Fruit fly (Drosophila melanogaster): ENCODE results near the gene chinmo.

The chinmo gene

dm6 chr2L:1634099-1634856, 16.8 kb upstream of the chinmo start (continued):
- TF ChIP-seq CG31365 (tag; optimal IDR thresholded peaks at IDR 0.05) (no peak), gsb (GFP tag; IDR thresholded peaks at IDR 0.05) (peak; percentile 81), Ets97D (GFP tag; optimal IDR thresholded peaks at IDR 0.05) (peak; percentile 24), Hsf (GFP tag; optimal IDR thresholded peaks at IDR 0.05) (peak; percentile 77), CG33557 (GFP tag; optimal IDR thresholded peaks at IDR 0.05) (no peak), zen2 (GFP tag; IDR thresholded peaks at IDR 0.05; ENCODE audit: partially characterized antibody) (no peak), shn (GFP tag; optimal IDR thresholded peaks at IDR 0.05) (peak; percentile 73), CG18011 (GFP tag; optimal IDR thresholded peaks at IDR 0.05) (peak; percentile 42), CG2202 (tag; optimal IDR thresholded peaks at IDR 0.05) (no peak), Hand (GFP tag; optimal IDR thresholded peaks at IDR 0.05) (peak; percentile 72), Mrtf (GFP tag; IDR thresholded peaks at IDR 0.05) (0 out of 3 replicates have a peak, but pooled peaks have one; percentile 31), pho (GFP tag; optimal IDR thresholded peaks at IDR 0.05) (peak; percentile 88), CG12659 (GFP tag; optimal IDR thresholded peaks at IDR 0.05) (peak; percentile 75), CG12391 (tag; optimal IDR thresholded peaks at IDR 0.05) (peak; percentile 61), CG4617 (GFP tag; optimal IDR thresholded peaks at IDR 0.05; ENCODE audit: borderline replicate concordance) (no peak), eyg (GFP tag; optimal IDR thresholded peaks at IDR 0.05) (peak; percentile 73), Max (GFP tag; optimal IDR thresholded peaks at IDR 0.05) (no peak), Pdp1 (GFP tag; optimal IDR thresholded peaks at IDR 0.05) (peak; percentile 62 to 80), dm (GFP tag; optimal IDR thresholded peaks at IDR 0.05) (peak; percentile 29), grn (GFP tag; optimal IDR thresholded peaks at IDR 0.05) (peak; percentile 33), Hmx (GFP tag; optimal IDR thresholded peaks at IDR 0.05) (peak; percentile 71), CG12769 (tag; optimal IDR thresholded peaks at IDR 0.05) (peak; percentile 93), NC2β (GFP tag; optimal IDR thresholded peaks at IDR 0.05) (peak; percentile 36), bbx (GFP tag; IDR thresholded peaks at IDR 0.05; ENCODE audit: partially characterized antibody) (no peak), CG4424 (GFP tag; optimal IDR thresholded peaks at IDR 0.05) (peak; percentile 45), bsh (GFP tag; optimal IDR thresholded peaks at IDR 0.05) (no peak), CG12155 (GFP tag; optimal IDR thresholded peaks at IDR 0.05) (peak; percentile 88), CG4707 (GFP tag; optimal IDR thresholded peaks at IDR 0.05) (no peak), CG11247 (GFP tag; IDR thresholded peaks at IDR 0.05) (peak; percentile 68), Sox102F (GFP tag; optimal IDR thresholded peaks at IDR 0.05) (peak; percentile 39), CG6689 (GFP tag; IDR thresholded peaks at IDR 0.05) (peak; percentile 73), Dip2 (GFP tag; IDR thresholded peaks at IDR 0.05) (no peak), pita (GFP tag; optimal IDR thresholded peaks at IDR 0.05) (no peak), tin (GFP tag; optimal IDR thresholded peaks at IDR 0.05) (peak; percentile 47), sob (GFP tag; IDR thresholded peaks at IDR 0.05) (peak; percentile 81), danr (GFP tag; IDR thresholded peaks at IDR 0.05) (peak; percentile 45; the same call in 1 of the 2 replicates), CG13894 (tag; optimal IDR thresholded peaks at IDR 0.05) (peak; percentile 82), Optix (GFP tag; IDR thresholded peaks at IDR 0.05) (no peak), Vsx1 (GFP tag; optimal IDR thresholded peaks at IDR 0.05) (no peak), emc (GFP tag; optimal IDR thresholded peaks at IDR 0.05) (peak; percentile 59), kay (GFP tag; optimal IDR thresholded peaks at IDR 0.05) (peak; percentile 51), CG14050 (GFP tag; IDR thresholded peaks at IDR 0.05) (peak; percentile 53; the same call in 2 of the 3 replicates), Hr39 (optimal IDR thresholded peaks at IDR 0.05) (no peak), CG8924 (tag; optimal IDR thresholded peaks at IDR 0.05) (peak; percentile 72), wek (GFP tag; optimal IDR thresholded peaks at IDR 0.05) (no peak), psq (GFP tag; optimal IDR thresholded peaks at IDR 0.05) (peak; percentile 10), cg (GFP tag; optimal IDR thresholded peaks at IDR 0.05) (no peak), esg (GFP tag; conservative IDR thresholded peaks at IDR 0.05) (peak; percentile 43), CG4730 (GFP tag; IDR thresholded peaks at IDR 0.05) (peak; percentile 63)
